Worm (Caenorhabditis elegans): ENCODE measurements around the gene R10E11.9.

The R10E11.9 gene

ce11 chrIII:9817894-9818293 lies 24.5 kb upstream of the R10E11.9 start:
- TF ChIP-seq bed-3 (GFP tag; optimal IDR thresholded peaks at IDR 0.05) = no peak
- TF ChIP-seq lsy-2 (tag; optimal IDR thresholded peaks at IDR 0.05) = peak; percentile 81

ce11 chrIII:9817087-9817612 lies 23.7 kb upstream of the R10E11.9 start, which contains the start of gene cnx-1:
Gene cnx-1 (minus strand): TSS chrIII:9817137.
- TF ChIP-seq snpc-4 (tag; optimal IDR thresholded peaks at IDR 0.05) (no peak), hlh-1 (tag; optimal IDR thresholded peaks at IDR 0.05) (no peak), mls-2 (tag; optimal IDR thresholded peaks at IDR 0.05) (peak; percentile 73), lin-32 (GFP tag; optimal IDR thresholded peaks at IDR 0.05) (peak; percentile 16), sptf-1 (tag; optimal IDR thresholded peaks at IDR 0.05) (peak; percentile 29), ham-2 (GFP tag; optimal IDR thresholded peaks at IDR 0.05) (peak; percentile 34), unc-120 (tag; optimal IDR thresholded peaks at IDR 0.05; ENCODE audit: poor library complexity, severe bottlenecking) (peak; percentile 30), cnd-1 (tag; optimal IDR thresholded peaks at IDR 0.05) (peak; percentile 67), nhr-76 (tag; optimal IDR thresholded peaks at IDR 0.05) (no peak), ces-1 (GFP tag; optimal IDR thresholded peaks at IDR 0.05) (peak; percentile 4), unc-62 (GFP tag; optimal IDR thresholded peaks at IDR 0.05) (peak; percentile 38), nhr-2 (tag; optimal IDR thresholded peaks at IDR 0.05) (peak; percentile 84), mep-1 (tag; optimal IDR thresholded peaks at IDR 0.05) (peak; percentile 8)

- TF ChIP-seq nhr-2 (tag; optimal IDR thresholded peaks at IDR 0.05) (no peak), nhr-76 (tag; optimal IDR thresholded peaks at IDR 0.05) (no peak), blmp-1 (tag; optimal IDR thresholded peaks at IDR 0.05) (no peak), ztf-11 (tag; optimal IDR thresholded peaks at IDR 0.05) (no peak), elt-1 (tag; optimal IDR thresholded peaks at IDR 0.05; ENCODE audit: borderline replicate concordance, insufficient read depth) (no peak), elt-3 (tag; optimal IDR thresholded peaks at IDR 0.05) (no peak), ceh-39 (tag; optimal IDR thresholded peaks at IDR 0.05) (no peak), lin-32 (GFP tag; optimal IDR thresholded peaks at IDR 0.05) (no peak), ceh-83 (GFP tag; optimal IDR thresholded peaks at IDR 0.05) (no peak), unc-120 (tag; optimal IDR thresholded peaks at IDR 0.05; ENCODE audit: poor library complexity, severe bottlenecking) (no peak)
Measured at ce11 chrIII:9813146-9813545, 19.7 kb upstream of the R10E11.9 start, which contains the start of gene ZK632.14. Gene ZK632.14 (plus strand): TSS chrIII:9813446.

- TF ChIP-seq unc-120 (tag; optimal IDR thresholded peaks at IDR 0.05; ENCODE audit: poor library complexity, severe bottlenecking) = no peak
- TF ChIP-seq ces-1 (GFP tag; optimal IDR thresholded peaks at IDR 0.05) = peak; percentile 72
- TF ChIP-seq lsy-2 (tag; optimal IDR thresholded peaks at IDR 0.05) = peak; percentile 35
Measured at ce11 chrIII:9808179-9808578, 14.7 kb upstream of the R10E11.9 start, which contains the start of gene gtap-2. Gene gtap-2 (plus strand): TSS chrIII:9808544.

ce11 chrIII:9807560-9808046 lies 14.2 kb upstream of the R10E11.9 start:
- TF ChIP-seq unc-62 (GFP tag; optimal IDR thresholded peaks at IDR 0.05) = peak; percentile 4
- TF ChIP-seq M03D4.4 (tag; optimal IDR thresholded peaks at IDR 0.05) = no peak

- TF ChIP-seq elt-1 (tag; optimal IDR thresholded peaks at IDR 0.05; ENCODE audit: borderline replicate concordance, insufficient read depth) = no peak
- no peak for TF ChIP-seq ceh-83 (GFP tag; optimal IDR thresholded peaks at IDR 0.05)
Measured at ce11 chrIII:9806968-9807559, 13.6 kb upstream of the R10E11.9 start, which contains the start of gene ZK632.4. Gene ZK632.4 (minus strand): TSS chrIII:9807454.

ce11 chrIII:9804997-9805610 lies 11.7 kb upstream of the R10E11.9 start, which contains the start of gene riok-3:
Gene riok-3 (minus strand): TSS chrIII:9805011.
- TF ChIP-seq ham-2 (GFP tag; optimal IDR thresholded peaks at IDR 0.05) (peak; percentile 29), zip-8 (tag; optimal IDR thresholded peaks at IDR 0.05) (no peak), nhr-28 (tag; optimal IDR thresholded peaks at IDR 0.05) (no peak), mep-1 (tag; optimal IDR thresholded peaks at IDR 0.05) (no peak), nhr-237 (tag; optimal IDR thresholded peaks at IDR 0.05) (no peak), nhr-2 (tag; optimal IDR thresholded peaks at IDR 0.05) (peak; percentile 55), tbx-8 (GFP tag; optimal IDR thresholded peaks at IDR 0.05) (no peak), elt-3 (tag; optimal IDR thresholded peaks at IDR 0.05) (no peak)
